Worm (Caenorhabditis elegans) whole organism, midembryonic: Measurements from ENCODE around the gene BE0003N10.1.

Experiments used
- cog-1 ChIP-seq: sonication (generic microtip); optimal IDR thresholded peaks from 2 replicates; lab custom pipeline; 2016; ENCODE audit warnings: missing genetic modification characterization, missing compliant biosample characterization
- flt-1 ChIP-seq: fragments of 200-800 bp; sonication (Bioruptor generic); IDR thresholded peaks from 2 replicates; pipeline ENCODE4 v1.3.6; 2022; ENCODE audit warnings: missing genetic modification characterization, missing compliant biosample characterization
- klf-2 ChIP-seq: fragments of 200-800 bp; sonication (Bioruptor generic); conservative IDR thresholded peaks from 2 replicates; pipeline ENCODE4 v1.3.6; 2022; ENCODE audit warnings: missing genetic modification reagents, missing genetic modification characterization, missing compliant biosample characterization
- ref-1 ChIP-seq: fragments of 200-800 bp; sonication (Bioruptor generic); conservative IDR thresholded peaks from 2 replicates; pipeline ENCODE4 v1.3.6; 2022; ENCODE audit warnings: missing genetic modification reagents, missing genetic modification characterization, missing compliant biosample characterization
- tab-1 ChIP-seq: fragments of 200-800 bp; sonication (Bioruptor generic); IDR thresholded peaks from 2 replicates; pipeline ENCODE4 v1.3.6; 2022; ENCODE audit warnings: missing genetic modification characterization, missing compliant biosample characterization
- ztf-29 ChIP-seq: fragments of 200-800 bp; sonication (Bioruptor generic); IDR thresholded peaks from 2 replicates; pipeline ENCODE4 v1.3.6; 2022; ENCODE audit warnings: missing genetic modification reagents, missing genetic modification characterization, missing compliant biosample characterization

ce11 chrIII:1074152-1074551, 36.9 kb downstream of the BE0003N10.1 start:
- TF ChIP-seq flt-1 (no peak), cog-1 (no peak), ref-1 (GFP tag; lab: Robert Waterston, UW) (no peak), klf-2 (GFP tag; lab: Robert Waterston, UW) (no peak), ztf-29 (no peak), tab-1 (GFP tag; lab: Robert Waterston, UW) (no peak)
